Fruit fly (Drosophila melanogaster): ENCODE measurements around the gene ppk28.

The ppk28 gene

DNA sequence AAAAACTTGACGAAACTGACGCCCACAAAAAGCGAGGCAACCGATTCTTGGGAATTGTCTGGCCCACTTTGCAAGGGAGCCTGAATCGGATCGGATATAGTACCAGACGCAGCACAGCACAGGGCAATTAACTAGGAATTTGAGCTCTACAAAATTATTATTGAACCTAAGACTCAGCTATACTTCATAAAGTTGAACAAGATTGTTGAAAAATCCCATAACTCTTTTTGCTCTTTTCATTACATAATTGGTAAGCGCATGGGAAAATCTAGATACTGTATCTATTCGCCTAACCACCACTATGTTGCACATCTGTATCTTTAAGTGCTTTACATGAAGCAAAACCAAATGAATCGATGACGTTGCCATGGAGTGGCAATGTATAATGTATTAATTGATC is 27.2 kb downstream of the ppk28 start (continued):
- TF ChIP-seq bab2 (GFP tag; optimal IDR thresholded peaks at IDR 0.05) (peak; percentile 62), z (GFP tag; IDR thresholded peaks at IDR 0.05) (no peak), Rx (GFP tag; IDR thresholded peaks at IDR 0.05) (peak; percentile 60), maf-S (GFP tag; optimal IDR thresholded peaks at IDR 0.05) (peak; percentile 33), gcm (GFP tag; optimal IDR thresholded peaks at IDR 0.05) (peak; percentile 61), Optix (GFP tag; IDR thresholded peaks at IDR 0.05) (peak; percentile 75), eyg (GFP tag; optimal IDR thresholded peaks at IDR 0.05) (peak; percentile 39), Hr51 (GFP tag; optimal IDR thresholded peaks at IDR 0.05) (peak; percentile 21 to 81), ttk (GFP tag; IDR thresholded peaks at IDR 0.05) (peak; percentile 52), CG17359 (tag; optimal IDR thresholded peaks at IDR 0.05) (peak; percentile 81), ara (GFP tag; IDR thresholded peaks at IDR 0.05) (peak; percentile 70), hb (GFP tag; IDR thresholded peaks at IDR 0.05; ENCODE audit: partially characterized antibody) (no peak), jumu (GFP tag; optimal IDR thresholded peaks at IDR 0.05) (peak; percentile 56), cad (GFP tag; optimal IDR thresholded peaks at IDR 0.05) (no peak), tgo (GFP tag; IDR thresholded peaks at IDR 0.05) (peak; percentile 72; the same call in 2 of the 3 replicates), CG2712 (tag; optimal IDR thresholded peaks at IDR 0.05) (peak; percentile 80), pita (GFP tag; optimal IDR thresholded peaks at IDR 0.05) (no peak), Oaz (GFP tag; IDR thresholded peaks at IDR 0.05) (peak; percentile 66), Fer1 (GFP tag; optimal IDR thresholded peaks at IDR 0.05) (peak; percentile 57), Hmr (GFP tag; optimal IDR thresholded peaks at IDR 0.05) (peak; percentile 42), CG34224 (GFP tag; IDR thresholded peaks at IDR 0.05; ENCODE audit: partially characterized antibody) (no peak), CG16815 (GFP tag; optimal IDR thresholded peaks at IDR 0.05) (peak; percentile 24), CG10267 (tag; optimal IDR thresholded peaks at IDR 0.05) (peak; percentile 65), CrebB (tag; optimal IDR thresholded peaks at IDR 0.05) (peak; percentile 22), oc (tag; optimal IDR thresholded peaks at IDR 0.05) (peak; percentile 83), lmd (GFP tag; IDR thresholded peaks at IDR 0.05) (peak; percentile 82), Eip74EF (GFP tag; optimal IDR thresholded peaks at IDR 0.05) (peak in 1 of 2 experiments; percentile 82), Bgb (GFP tag; IDR thresholded peaks at IDR 0.05; ENCODE audit: partially characterized antibody) (no peak), MBD-R2 (GFP tag; IDR thresholded peaks at IDR 0.05) (no peak), gcm2 (GFP tag; optimal IDR thresholded peaks at IDR 0.05) (peak; percentile 31), CG4854 (GFP tag; optimal IDR thresholded peaks at IDR 0.05) (peak; percentile 42), caup (GFP tag; optimal IDR thresholded peaks at IDR 0.05; ENCODE audit: severe bottlenecking) (peak; percentile 9), pros (GFP tag; optimal IDR thresholded peaks at IDR 0.05) (no peak), CG43689 (GFP tag; IDR thresholded peaks at IDR 0.05) (peak; percentile 47; the same call in 1 of the 2 replicates), CG12659 (GFP tag; optimal IDR thresholded peaks at IDR 0.05) (peak; percentile 62), CG1603 (tag; optimal IDR thresholded peaks at IDR 0.05) (peak; percentile 91), dimm (GFP tag; IDR thresholded peaks at IDR 0.05) (no peak), schlank (tag; optimal IDR thresholded peaks at IDR 0.05) (peak; percentile 23), CG6765 (GFP tag; optimal IDR thresholded peaks at IDR 0.05) (no peak), CG18599 (GFP tag; optimal IDR thresholded peaks at IDR 0.05) (peak; percentile 60), CG8388 (GFP tag; optimal IDR thresholded peaks at IDR 0.05) (peak; percentile 81), gfzf (GFP tag; optimal IDR thresholded peaks at IDR 0.05) (no peak), sd (tag; optimal IDR thresholded peaks at IDR 0.05) (no peak), CG8281 (tag; optimal IDR thresholded peaks at IDR 0.05) (peak; percentile 63), CG6854 (GFP tag; optimal IDR thresholded peaks at IDR 0.05) (peak; percentile 9), CG13296 (GFP tag; optimal IDR thresholded peaks at IDR 0.05) (peak; percentile 36), CG11456 (GFP tag; IDR thresholded peaks at IDR 0.05) (peak; percentile 68), CG14441 (GFP tag; IDR thresholded peaks at IDR 0.05) (peak; percentile 70), Sin3A (optimal IDR thresholded peaks at IDR 0.05) (no peak), CG17568 (GFP tag; optimal IDR thresholded peaks at IDR 0.05) (peak; percentile 49), yki (optimal IDR thresholded peaks at IDR 0.05) (no peak)

Measured in whole organism, embryonic.